Fruit fly (Drosophila melanogaster) ovary, adult (tissue): Measurements from ENCODE around the gene CG34049.

Experiments used
- CG17801 ChIP-seq: fragments of 200-800 bp; optimal IDR thresholded peaks from 2 replicates; lab custom pipeline; 2019; ENCODE audit warnings: missing biosample characterization, mild to moderate bottlenecking, missing genetic modification characterization, moderate library complexity; ENCODE audit not compliant: partially characterized antibody

Gene CG34049

DNA sequence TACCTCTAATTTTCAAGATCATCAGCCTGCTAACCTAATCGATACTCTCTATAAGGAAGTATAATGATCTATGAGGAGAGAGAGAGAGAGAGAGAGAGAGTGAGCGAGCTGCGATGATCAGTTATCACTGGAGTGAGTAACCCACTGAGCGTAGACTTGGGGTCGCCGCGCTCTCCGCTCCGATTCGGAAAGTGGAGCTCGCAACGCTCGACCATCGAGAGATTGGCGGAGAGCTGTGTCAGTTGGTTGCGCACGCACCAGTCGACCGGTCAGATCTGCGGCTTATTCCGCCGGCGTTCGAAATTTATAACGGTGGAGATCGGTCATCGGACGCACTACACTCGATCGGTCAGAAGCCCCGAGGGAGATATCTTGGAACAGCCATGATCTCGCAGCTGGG lies 23.0 kb downstream of the CG34049 start, which contains the start of gene CG4267:
CG4267 (plus strand) TSS at position 240 of the 400 bp plus-strand sequence.
- TF ChIP-seq CG17801 (GFP tag; lab: Kevin White, UChicago): peak; percentile 15

DNA sequence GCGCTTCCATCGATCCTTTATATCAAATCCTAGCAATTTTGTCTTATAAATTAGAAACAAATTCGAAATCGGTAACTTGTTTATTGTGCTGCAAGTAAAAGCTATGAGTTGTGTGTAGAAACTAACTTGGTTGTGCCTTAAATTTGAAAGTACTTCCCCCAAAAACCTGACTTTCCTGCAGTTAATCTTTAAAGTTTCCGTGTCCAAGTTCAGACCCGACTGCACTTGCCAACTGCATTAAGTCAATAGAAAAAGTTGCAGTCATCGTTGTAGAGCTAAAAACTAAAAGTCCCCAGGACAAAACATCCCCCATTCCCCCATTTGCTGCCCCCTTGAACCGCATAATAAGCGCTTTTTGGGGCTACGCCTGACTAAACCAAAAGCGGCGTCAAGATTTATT lies 24.6 kb downstream of the CG34049 start, which contains the start of gene Tengl1:
Tengl1 (minus strand) TSS at position 101 of the 400 bp plus-strand sequence.
- TF ChIP-seq CG17801 (GFP tag; lab: Kevin White, UChicago): no peak

- no peak for TF ChIP-seq CG17801 (GFP tag; lab: Kevin White, UChicago)
Observed at dm6 chr2L:2239284-2239683, 25.8 kb downstream of the CG34049 start, which contains the start of gene Tengl2. Tengl2 (minus strand) TSS chr2L:2239384.

dm6 chr2L:2238151-2238550 lies 27.0 kb downstream of the CG34049 start, which contains the start of gene Tengl3:
Tengl3 (minus strand) TSS chr2L:2238251.
- TF ChIP-seq CG17801 (GFP tag; lab: Kevin White, UChicago): no peak

DNA sequence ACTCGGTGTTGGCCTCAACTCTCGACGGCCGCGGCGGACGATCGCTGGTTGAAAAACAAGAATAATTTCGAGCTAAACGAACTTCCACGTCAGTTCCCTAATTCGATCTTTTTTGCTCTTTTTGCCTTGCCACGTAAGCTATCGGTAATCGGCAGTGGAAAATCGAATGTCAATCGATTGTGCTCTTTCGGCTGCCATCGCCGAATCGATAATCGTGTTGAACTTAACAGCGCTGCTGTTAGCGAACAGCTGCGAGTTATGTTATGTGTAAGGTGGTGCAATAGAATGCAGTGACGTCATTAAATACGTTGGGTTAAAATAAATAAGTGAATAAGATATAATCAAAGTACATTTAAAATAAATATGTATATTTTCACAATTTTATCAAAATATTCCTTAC lies 28.4 kb downstream of the CG34049 start, which contains the start of gene Sec24CD:
Sec24CD (minus strand) TSS at position 123 of the 400 bp plus-strand sequence.
- peak; percentile 77 for TF ChIP-seq CG17801 (GFP tag; lab: Kevin White, UChicago)

dm6 chr2L:2228179-2228849 lies 36.8 kb downstream of the CG34049 start:
- no peak for TF ChIP-seq CG17801 (GFP tag; lab: Kevin White, UChicago)

DNA sequence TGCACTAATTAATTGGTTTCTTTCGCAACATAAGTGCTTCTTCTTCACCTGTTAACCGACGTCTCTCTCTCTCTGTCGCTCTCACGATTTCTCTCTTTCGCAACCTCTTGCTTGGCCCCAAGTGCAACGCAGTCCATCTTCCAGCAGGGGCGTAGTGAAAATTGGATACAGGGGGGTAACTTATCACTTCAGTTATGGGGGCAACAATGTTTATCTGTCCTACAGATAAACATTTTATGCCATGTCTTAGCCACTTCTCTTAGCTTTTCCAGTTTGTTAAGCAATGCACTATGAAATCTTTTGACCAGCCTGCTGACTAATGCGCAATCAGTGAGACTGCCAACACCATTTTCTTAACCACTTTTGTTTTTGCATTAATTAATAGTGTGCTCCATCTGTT lies 37.8 kb downstream of the CG34049 start:
- peak; percentile 35 for TF ChIP-seq CG17801 (GFP tag; lab: Kevin White, UChicago)

DNA sequence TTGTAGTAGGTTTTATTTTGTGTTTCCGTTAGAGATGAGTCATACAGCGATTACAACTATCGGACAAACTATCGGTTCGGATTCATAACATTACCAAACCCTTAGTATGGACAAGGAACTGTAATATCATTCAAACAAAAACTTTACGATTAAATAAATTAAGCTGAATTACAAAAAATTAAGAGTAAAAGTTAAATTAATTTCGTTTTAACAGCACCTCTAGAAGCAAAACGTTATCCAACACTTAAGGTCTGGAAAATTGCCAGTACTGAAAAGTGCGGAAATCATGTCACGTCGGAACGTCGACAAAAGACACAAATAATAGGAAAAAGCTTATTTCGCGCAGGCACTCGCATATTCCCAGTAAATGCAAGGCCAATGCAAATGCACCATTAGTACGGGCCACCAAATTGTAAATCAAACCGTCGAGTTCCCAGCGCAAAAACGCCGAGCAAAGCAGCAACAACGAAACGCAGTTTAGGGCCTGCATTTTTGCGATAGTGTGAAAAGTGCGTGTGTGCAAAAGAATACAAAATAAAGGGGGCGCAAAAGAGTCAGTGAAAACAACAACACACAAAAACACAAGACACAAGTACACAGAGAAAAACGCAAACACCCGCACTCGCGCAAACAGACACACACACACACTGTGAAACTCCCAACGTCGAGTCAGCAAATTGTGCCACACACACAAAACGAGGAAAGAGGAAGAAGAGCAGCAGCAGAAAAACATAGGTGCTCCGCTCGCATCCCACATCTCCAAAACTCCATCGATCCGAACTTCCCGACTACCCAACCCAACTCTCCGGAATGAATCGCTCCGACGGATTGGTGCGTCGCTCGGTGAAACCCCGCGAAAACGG lies 38.6 kb downstream of the CG34049 start, which contains the start of the genes CG15387 and sau:
CG15387 (minus strand) TSS at position 36 of the 863 bp plus-strand sequence.
sau (plus strand) TSS at position 84 of the 863 bp plus-strand sequence.
- TF ChIP-seq CG17801 (GFP tag; lab: Kevin White, UChicago): peak; percentile 86

DNA sequence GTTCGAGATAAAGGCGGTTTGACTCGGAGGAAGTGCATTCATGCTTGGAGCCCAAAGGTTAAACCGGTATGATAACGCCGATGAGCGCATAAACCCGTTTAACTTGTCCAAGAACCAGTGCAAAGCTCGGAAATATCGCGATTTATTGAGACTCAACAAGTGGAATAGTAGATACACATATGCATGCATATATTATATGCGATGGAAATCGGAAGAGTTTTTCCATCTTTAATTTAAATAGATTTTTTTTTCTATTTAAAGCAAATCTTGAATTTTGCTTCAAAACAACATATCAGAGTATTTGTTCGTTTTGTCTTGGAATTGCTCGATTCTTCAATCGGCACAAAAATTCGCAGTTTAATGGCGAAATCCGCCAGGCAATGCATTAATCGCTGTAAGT lies 42.7 kb downstream of the CG34049 start:
- no peak for TF ChIP-seq CG17801 (GFP tag; lab: Kevin White, UChicago)

dm6 chr2L:2221649-2222150 lies 43.4 kb downstream of the CG34049 start:
- TF ChIP-seq CG17801 (GFP tag; lab: Kevin White, UChicago): peak; percentile 99

DNA sequence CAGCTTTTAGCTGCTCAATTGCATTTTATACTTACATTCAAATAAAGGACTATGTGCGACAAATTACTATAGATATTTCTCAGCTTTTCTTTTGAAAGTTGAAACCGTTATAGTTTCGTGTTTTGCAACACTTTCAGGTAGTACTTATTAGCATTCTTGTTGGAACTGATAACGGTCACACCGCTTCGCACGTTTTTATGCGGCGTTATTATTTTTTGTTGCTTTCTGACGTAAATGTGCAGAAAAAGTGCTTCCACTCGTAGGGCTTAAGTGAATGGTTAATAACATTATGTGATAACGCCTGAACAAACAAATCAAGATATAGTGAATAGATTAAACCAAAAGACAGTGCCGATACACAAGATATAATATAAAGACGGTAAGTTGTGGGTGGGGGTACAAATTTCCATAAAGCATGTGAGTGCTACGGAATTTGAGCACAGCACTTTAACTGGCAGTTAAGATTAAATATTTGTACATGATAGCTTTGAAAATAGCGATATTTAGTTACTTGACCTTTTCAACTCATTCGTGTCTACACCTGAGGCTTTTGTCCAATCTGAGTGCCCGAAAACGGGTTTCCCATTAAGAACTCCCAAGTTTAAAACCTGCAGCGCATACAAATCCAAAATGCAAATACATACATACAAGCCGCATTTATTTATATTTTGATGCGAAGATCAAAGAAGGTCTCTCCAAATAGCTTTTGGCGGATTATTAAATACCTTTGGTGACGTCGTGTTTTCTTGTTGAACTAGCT lies 44.4 kb downstream of the CG34049 start, which contains the start of gene papi:
papi (plus strand) TSS at position 176 of the 760 bp plus-strand sequence.
- no peak for TF ChIP-seq CG17801 (GFP tag; lab: Kevin White, UChicago)

DNA sequence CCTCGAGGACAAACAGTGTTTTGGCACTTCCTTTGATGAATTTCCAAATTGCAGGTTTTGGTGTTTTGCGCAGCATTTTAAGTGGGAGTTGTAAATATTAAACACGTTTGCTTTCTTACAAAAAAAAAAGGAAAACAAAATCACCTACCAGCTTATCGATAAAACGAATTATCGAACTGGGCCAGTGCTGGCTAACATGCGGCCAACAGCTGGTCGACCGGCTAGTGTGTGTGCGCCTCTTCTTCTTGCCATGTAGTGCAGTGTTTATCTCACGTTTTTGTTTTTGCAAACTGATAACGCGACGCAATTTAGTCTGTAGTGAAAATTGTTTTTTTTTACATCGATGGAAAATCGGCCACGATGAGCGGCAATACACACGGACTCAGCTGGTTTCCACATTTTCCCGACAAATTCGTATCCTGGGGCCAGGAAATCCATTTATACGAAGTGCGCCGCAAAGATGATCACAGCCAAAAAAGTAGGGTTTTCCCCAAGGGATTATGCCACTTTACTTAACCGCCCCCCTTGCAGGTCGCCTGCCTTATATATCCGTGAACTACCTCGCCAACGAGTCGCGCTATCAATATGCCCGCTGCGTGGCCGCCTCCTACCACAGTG lies 47.9 kb downstream of the CG34049 start, which contains the start of the genes CG15386, CG42371 and mio:
CG15386 (minus strand) TSS at position 180 of the 618 bp plus-strand sequence.
CG42371 (minus strand) TSS at position 180 of the 618 bp plus-strand sequence.
mio (plus strand) TSS at position 224 of the 618 bp plus-strand sequence.
- TF ChIP-seq CG17801 (GFP tag; lab: Kevin White, UChicago): peak; percentile 60

DNA sequence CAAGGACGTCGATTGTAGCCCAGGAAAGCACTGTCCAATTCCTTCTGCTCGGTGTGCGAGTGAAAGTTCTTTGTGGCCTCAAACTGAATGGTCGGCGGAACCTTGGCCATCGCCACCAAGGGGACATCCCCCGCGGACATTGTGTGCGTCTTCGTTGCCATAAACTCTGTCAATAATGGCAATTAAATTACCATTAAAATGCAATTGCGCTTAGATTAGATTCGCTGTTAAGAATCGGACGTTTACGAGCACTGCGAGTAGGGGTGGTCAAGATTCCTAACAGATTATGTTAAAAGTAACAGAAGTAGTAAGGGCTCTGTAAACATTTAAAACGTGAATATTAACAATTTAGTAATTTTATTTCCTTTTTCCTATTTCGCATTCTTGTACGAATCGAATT lies 49.1 kb downstream of the CG34049 start, which contains the start of gene daed:
daed (minus strand) TSS at position 247 of the 400 bp plus-strand sequence.
- TF ChIP-seq CG17801 (GFP tag; lab: Kevin White, UChicago): no peak
